Worm (Caenorhabditis elegans) whole organism, L3 larva: ENCODE results near the gene rnf-121.

Experiments used
- R02D3.7 ChIP-seq: fragments of 150-350 bp; optimal IDR thresholded peaks from 2 replicates; lab custom pipeline; 2014; ENCODE audit warnings: missing biosample characterization, missing genetic modification characterization
- ZK546.5 ChIP-seq: sonication (generic microtip); optimal IDR thresholded peaks from 2 replicates; lab custom pipeline; 2017; ENCODE audit warnings: missing biosample characterization, missing genetic modification characterization
- aly-2 ChIP-seq: fragments of 150-350 bp; optimal IDR thresholded peaks from 2 replicates; lab custom pipeline; 2014; ENCODE audit warnings: missing biosample characterization, missing genetic modification characterization
- ama-1 ChIP-seq: fragments of 150-350 bp; optimal IDR thresholded peaks from 2 replicates; lab custom pipeline; 2018
- ceh-16 ChIP-seq: sonication (generic microtip); optimal IDR thresholded peaks from 2 replicates; lab custom pipeline; 2017; ENCODE audit warnings: missing biosample characterization, missing genetic modification characterization
- ceh-28 ChIP-seq: fragments of 150-350 bp; optimal IDR thresholded peaks from 2 replicates; lab custom pipeline; 2014; ENCODE audit warnings: missing biosample characterization, missing genetic modification reagents, missing genetic modification characterization
- ceh-82 ChIP-seq: fragments of 150-350 bp; optimal IDR thresholded peaks from 2 replicates; lab custom pipeline; 2014; ENCODE audit warnings: missing biosample characterization, missing genetic modification characterization
- ceh-9 ChIP-seq: sonication (generic microtip); optimal IDR thresholded peaks from 2 replicates; lab custom pipeline; 2018; ENCODE audit warnings: missing biosample characterization, missing genetic modification characterization
- daf-12 ChIP-seq: fragments of 150-350 bp; optimal IDR thresholded peaks from 2 replicates; lab custom pipeline; 2014; ENCODE audit warnings: missing biosample characterization, missing genetic modification reagents, missing genetic modification characterization
- egl-27 ChIP-seq: sonication (generic microtip); optimal IDR thresholded peaks from 4 replicates; lab custom pipeline; 2017; ENCODE audit warnings: missing biosample characterization, missing genetic modification reagents, missing genetic modification characterization
- egl-5 ChIP-seq: fragments of 150-350 bp; optimal IDR thresholded peaks from 2 replicates; lab custom pipeline; 2017; ENCODE audit warnings: missing biosample characterization, missing genetic modification reagents, missing genetic modification characterization, inconsistent platforms
- elt-1 ChIP-seq: fragments of 150-350 bp; optimal IDR thresholded peaks from 2 replicates; lab custom pipeline; 2014; ENCODE audit warnings: missing biosample characterization, missing genetic modification characterization
- elt-2 ChIP-seq: sonication (generic microtip); optimal IDR thresholded peaks from 2 replicates; lab custom pipeline; 2016; ENCODE audit warnings: missing genetic modification reagents, mild to moderate bottlenecking, missing genetic modification characterization, missing compliant biosample characterization
- eor-1 ChIP-seq, 2 experiments: fragments of 150-350 bp; optimal IDR thresholded peaks; 2 replicates each; lab custom pipeline; 2014 to 2018; ENCODE audit warnings: missing biosample characterization in 2 of 2, missing genetic modification characterization in 2 of 2
- fkh-10 ChIP-seq: sonication (generic microtip); optimal IDR thresholded peaks from 2 replicates; lab custom pipeline; 2017; ENCODE audit warnings: missing biosample characterization, missing genetic modification reagents, missing genetic modification characterization
- fos-1 ChIP-seq: fragments of 150-350 bp; optimal IDR thresholded peaks from 2 replicates; lab custom pipeline; 2014; ENCODE audit warnings: missing biosample characterization, missing genetic modification characterization
- hmg-11 ChIP-seq: sonication (generic microtip); optimal IDR thresholded peaks from 2 replicates; lab custom pipeline; 2016; ENCODE audit warnings: missing genetic modification characterization, missing compliant biosample characterization
- jun-1 ChIP-seq: fragments of 150-350 bp; optimal IDR thresholded peaks from 2 replicates; lab custom pipeline; 2014; ENCODE audit warnings: missing biosample characterization, missing genetic modification reagents, missing genetic modification characterization
- lin-15B ChIP-seq: fragments of 150-350 bp; optimal IDR thresholded peaks from 2 replicates; lab custom pipeline; 2014; ENCODE audit warnings: missing biosample characterization, missing genetic modification characterization
- lin-39 ChIP-seq: fragments of 150-350 bp; optimal IDR thresholded peaks from 2 replicates; lab custom pipeline; 2018; ENCODE audit warnings: missing biosample characterization, missing genetic modification reagents, missing genetic modification characterization
- lsy-12 ChIP-seq: sonication (generic microtip); optimal IDR thresholded peaks from 2 replicates; lab custom pipeline; 2016; ENCODE audit warnings: mild to moderate bottlenecking, missing genetic modification characterization, missing compliant biosample characterization
- mdl-1 ChIP-seq: fragments of 150-350 bp; optimal IDR thresholded peaks from 2 replicates; lab custom pipeline; 2014; ENCODE audit warnings: missing biosample characterization, missing genetic modification characterization
- mml-1 ChIP-seq: fragments of 150-350 bp; sonication (generic microtip); optimal IDR thresholded peaks from 3 replicates; lab custom pipeline; 2014; ENCODE audit warnings: missing biosample characterization, missing genetic modification characterization
- nfya-1 ChIP-seq: sonication (generic microtip); optimal IDR thresholded peaks from 2 replicates; lab custom pipeline; 2017; ENCODE audit warnings: missing genetic modification characterization, mild to moderate bottlenecking, missing compliant biosample characterization, antibody characterized with exemption, moderate library complexity; ENCODE audit not compliant: insufficient read depth
- nhr-11 ChIP-seq: fragments of 150-350 bp; optimal IDR thresholded peaks from 2 replicates; lab custom pipeline; 2014; ENCODE audit warnings: missing biosample characterization, missing genetic modification characterization
- nhr-12 ChIP-seq: fragments of 150-350 bp; optimal IDR thresholded peaks from 2 replicates; lab custom pipeline; 2014; ENCODE audit warnings: missing biosample characterization, missing genetic modification characterization
- nhr-23 ChIP-seq: fragments of 150-350 bp; optimal IDR thresholded peaks from 2 replicates; lab custom pipeline; 2014; ENCODE audit warnings: missing biosample characterization, missing genetic modification reagents, missing genetic modification characterization
- nhr-237 ChIP-seq: fragments of 150-350 bp; optimal IDR thresholded peaks from 2 replicates; lab custom pipeline; 2014; ENCODE audit warnings: missing biosample characterization, missing genetic modification characterization
- nhr-25 ChIP-seq: sonication (generic microtip); optimal IDR thresholded peaks from 2 replicates; lab custom pipeline; 2017; ENCODE audit warnings: missing biosample characterization, missing genetic modification characterization
- nhr-28 ChIP-seq: fragments of 150-350 bp; optimal IDR thresholded peaks from 2 replicates; lab custom pipeline; 2014; ENCODE audit warnings: missing biosample characterization, missing genetic modification characterization
- nhr-43 ChIP-seq: sonication (generic microtip); optimal IDR thresholded peaks from 2 replicates; lab custom pipeline; 2016; ENCODE audit warnings: mild to moderate bottlenecking, missing genetic modification characterization, missing compliant biosample characterization; ENCODE audit not compliant: poor library complexity, severe bottlenecking
- nhr-67 ChIP-seq: fragments of 150-350 bp; optimal IDR thresholded peaks from 2 replicates; lab custom pipeline; 2014; ENCODE audit warnings: missing biosample characterization, missing genetic modification characterization
- nhr-76 ChIP-seq: fragments of 150-350 bp; sonication (generic microtip); optimal IDR thresholded peaks from 5 replicates; lab custom pipeline; 2014; ENCODE audit warnings: missing biosample characterization, missing genetic modification characterization
- nhr-77 ChIP-seq: fragments of 150-350 bp; optimal IDR thresholded peaks from 2 replicates; lab custom pipeline; 2014; ENCODE audit warnings: missing biosample characterization, missing genetic modification characterization
- pha-4 ChIP-seq: fragments of 150-350 bp; optimal IDR thresholded peaks from 2 replicates; lab custom pipeline; 2014; ENCODE audit warnings: missing biosample characterization, missing genetic modification reagents, missing genetic modification characterization
- pqm-1 ChIP-seq: fragments of 150-350 bp; optimal IDR thresholded peaks from 2 replicates; lab custom pipeline; 2017; ENCODE audit warnings: missing biosample characterization, missing genetic modification characterization, inconsistent platforms
- sea-2 ChIP-seq: fragments of 150-350 bp; sonication (generic microtip); optimal IDR thresholded peaks from 4 replicates; lab custom pipeline; 2014; ENCODE audit warnings: missing biosample characterization, missing genetic modification reagents, missing genetic modification characterization
- skn-1 ChIP-seq: fragments of 150-350 bp; optimal IDR thresholded peaks from 2 replicates; lab custom pipeline; 2014; ENCODE audit warnings: missing biosample characterization, missing genetic modification characterization
- snpc-4 ChIP-seq: fragments of 150-350 bp; optimal IDR thresholded peaks from 2 replicates; lab custom pipeline; 2014; ENCODE audit warnings: missing biosample characterization, missing genetic modification characterization
- tbx-2 ChIP-seq: sonication (generic microtip); optimal IDR thresholded peaks from 2 replicates; lab custom pipeline; 2016; ENCODE audit warnings: mild to moderate bottlenecking, missing genetic modification characterization, missing compliant biosample characterization
- unc-39 ChIP-seq: sonication (generic microtip); optimal IDR thresholded peaks from 4 replicates; lab custom pipeline; 2017; ENCODE audit warnings: missing biosample characterization, missing genetic modification characterization
- unc-62 ChIP-seq: fragments of 150-350 bp; sonication (generic microtip); optimal IDR thresholded peaks from 4 replicates; lab custom pipeline; 2014; ENCODE audit warnings: missing biosample characterization, missing genetic modification reagents, missing genetic modification characterization
- zag-1 ChIP-seq: fragments of 150-350 bp; optimal IDR thresholded peaks from 2 replicates; lab custom pipeline; 2014; ENCODE audit warnings: missing biosample characterization, missing genetic modification characterization
- ztf-11 ChIP-seq: fragments of 150-350 bp; optimal IDR thresholded peaks from 2 replicates; lab custom pipeline; 2014; ENCODE audit warnings: missing biosample characterization, missing genetic modification characterization
- ztf-4 ChIP-seq: fragments of 150-350 bp; optimal IDR thresholded peaks from 2 replicates; lab custom pipeline; 2014; ENCODE audit warnings: missing biosample characterization, missing genetic modification characterization

The rnf-121 gene

DNA sequence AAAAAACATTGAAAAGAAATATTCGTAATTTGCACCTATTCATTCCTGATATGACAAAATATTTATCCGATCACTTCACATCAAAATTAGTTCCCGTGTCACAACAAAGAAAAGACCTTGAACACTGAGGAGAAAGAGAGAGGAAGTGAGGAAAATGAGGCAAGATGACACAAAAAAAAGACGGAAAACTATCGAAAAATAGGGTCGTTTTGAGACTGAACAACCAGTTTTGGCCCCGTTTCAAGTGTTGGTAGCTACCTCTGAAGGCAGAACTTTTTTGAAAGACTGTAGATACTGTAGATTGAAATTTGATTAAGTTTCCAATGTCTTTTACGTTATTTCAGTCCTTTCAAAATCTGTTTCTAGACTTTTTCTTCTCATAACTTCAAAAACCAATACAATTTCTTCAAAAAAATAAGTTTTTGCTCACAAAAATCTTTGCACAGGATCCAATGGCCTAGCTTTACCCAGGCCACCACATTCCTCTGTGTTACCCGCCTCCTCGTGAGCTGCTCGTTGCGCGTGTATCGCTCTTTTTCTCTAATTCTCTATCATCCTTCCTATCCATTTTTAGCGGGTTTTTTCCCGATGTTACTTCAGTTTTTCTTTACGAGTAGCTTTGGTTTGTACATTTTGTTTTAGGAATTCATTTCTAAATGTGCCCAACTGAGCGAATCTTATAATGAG lies 25.7 kb upstream of the rnf-121 start:
- TF ChIP-seq fos-1 (tag; lab: Kevin White, UChicago) (no peak), sea-2 (GFP tag; lab: Kevin White, UChicago) (no peak), mdl-1 (tag; lab: Kevin White, UChicago) (peak; percentile 85), hmg-11 (tag; lab: Kevin White, UChicago) (no peak), jun-1 (tag; lab: Kevin White, UChicago) (no peak), ceh-82 (tag; lab: Kevin White, UChicago) (no peak), ama-1 (lab: Kevin White, UChicago) (no peak), ceh-9 (tag; lab: Kevin White, UChicago) (no peak), pqm-1 (no peak), R02D3.7 (tag; lab: Kevin White, UChicago) (peak; percentile 22), ZK546.5 (tag; lab: Kevin White, UChicago) (no peak), mml-1 (tag; lab: Kevin White, UChicago) (no peak), pha-4 (tag; lab: Kevin White, UChicago) (peak; percentile 73), egl-5 (tag; lab: Kevin White, UChicago) (peak; percentile 20), nhr-25 (tag; lab: Kevin White, UChicago) (peak; percentile 58), nhr-77 (no peak), lin-15B (tag; lab: Kevin White, UChicago) (peak; percentile 75), ztf-11 (tag; lab: Kevin White, UChicago) (no peak), eor-1 (tag; optimal IDR thresholded peaks at IDR 0.05; lab: Kevin White, UChicago) (no peak), nhr-12 (tag; lab: Kevin White, UChicago) (no peak), ceh-16 (tag; lab: Kevin White, UChicago) (no peak), aly-2 (tag; lab: Kevin White, UChicago) (no peak), fkh-10 (GFP tag; lab: Kevin White, UChicago) (peak; percentile 6), skn-1 (peak; percentile 21), unc-62 (no peak), nhr-67 (no peak), nfya-1 (tag; lab: Kevin White, UChicago) (peak; percentile 84), lin-39 (peak; percentile 60), nhr-237 (tag; lab: Kevin White, UChicago) (no peak), daf-12 (no peak), snpc-4 (tag; lab: Kevin White, UChicago) (peak; percentile 46), unc-39 (tag; lab: Kevin White, UChicago) (no peak), zag-1 (tag; lab: Kevin White, UChicago) (no peak), nhr-76 (no peak)
- TF ChIP-seq, all 47 proteins: peak for 11

DNA sequence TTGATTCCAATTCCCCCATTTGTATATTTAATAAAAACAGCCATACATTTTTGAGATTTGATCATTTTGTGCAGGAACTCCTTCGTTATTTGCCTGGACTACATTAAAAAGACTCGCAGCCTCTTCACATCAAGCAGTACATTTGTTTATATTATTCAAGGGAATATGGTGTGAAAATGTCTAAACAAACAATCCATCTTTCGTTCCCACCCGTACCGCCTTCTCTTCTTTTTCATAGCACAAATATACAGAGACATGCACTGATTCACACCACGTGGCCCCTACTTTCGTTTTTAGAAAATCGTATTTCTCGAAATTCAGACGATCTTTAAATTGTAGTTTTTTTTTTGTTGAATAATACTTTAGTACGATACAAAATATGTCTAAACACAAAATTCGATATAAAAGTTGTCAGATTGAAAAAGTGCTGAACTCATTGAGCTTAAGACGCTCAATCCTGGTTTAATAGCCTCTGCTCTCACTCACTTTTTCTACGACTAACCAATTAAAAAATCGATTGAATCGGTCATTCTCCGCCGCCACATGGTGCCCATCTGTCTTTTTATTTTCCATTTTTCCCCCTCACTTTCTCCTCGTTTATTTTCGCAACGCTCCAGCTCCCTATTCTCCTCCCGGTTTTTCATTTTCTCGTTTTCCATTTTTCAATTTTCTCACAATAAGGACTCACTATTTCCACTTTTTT lies 24.7 kb upstream of the rnf-121 start:
- no peak for TF ChIP-seq nhr-28 (tag; lab: Kevin White, UChicago)
- TF ChIP-seq ceh-28 (tag; lab: Kevin White, UChicago): peak; percentile 56
- TF ChIP-seq lsy-12 (tag; lab: Kevin White, UChicago): peak; percentile 74
- peak; percentile 33 for TF ChIP-seq aly-2 (tag; lab: Kevin White, UChicago)
- TF ChIP-seq ceh-16 (tag; lab: Kevin White, UChicago): no peak
- TF ChIP-seq hmg-11 (tag; lab: Kevin White, UChicago): peak; percentile 47
- no peak for TF ChIP-seq ZK546.5 (tag; lab: Kevin White, UChicago)
- TF ChIP-seq egl-5 (tag; lab: Kevin White, UChicago): no peak
- TF ChIP-seq nhr-67: no peak
- no peak for TF ChIP-seq mdl-1 (tag; lab: Kevin White, UChicago)
- TF ChIP-seq jun-1 (tag; lab: Kevin White, UChicago): peak; percentile 34
- no peak for TF ChIP-seq fos-1 (tag; lab: Kevin White, UChicago)
- TF ChIP-seq skn-1: no peak
- TF ChIP-seq fkh-10 (GFP tag; lab: Kevin White, UChicago): no peak
- peak; percentile 60 for TF ChIP-seq nhr-23
- TF ChIP-seq nhr-11: no peak
- no peak for TF ChIP-seq nhr-12 (tag; lab: Kevin White, UChicago)
- peak; percentile 31 for TF ChIP-seq R02D3.7 (tag; lab: Kevin White, UChicago)
- no peak for TF ChIP-seq snpc-4 (tag; lab: Kevin White, UChicago)
- TF ChIP-seq mml-1 (tag; lab: Kevin White, UChicago): no peak
- TF ChIP-seq tbx-2 (tag; lab: Kevin White, UChicago): peak; percentile 87
- no peak for TF ChIP-seq egl-27 (tag; lab: Kevin White, UChicago)
- peak; percentile 84 for TF ChIP-seq nhr-43 (tag; lab: Kevin White, UChicago)
- TF ChIP-seq unc-62: no peak
- peak; percentile 60 for TF ChIP-seq ztf-4 (tag; lab: Kevin White, UChicago)
- no peak for TF ChIP-seq unc-39 (tag; lab: Kevin White, UChicago)
- no peak for TF ChIP-seq nhr-237 (tag; lab: Kevin White, UChicago)
- peak; percentile 38 for TF ChIP-seq nhr-25 (tag; lab: Kevin White, UChicago)
- TF ChIP-seq nhr-77: peak; percentile 46
- no peak for TF ChIP-seq lin-15B (tag; lab: Kevin White, UChicago)
- TF ChIP-seq elt-1 (tag; lab: Kevin White, UChicago): no peak
- TF ChIP-seq nfya-1 (tag; lab: Kevin White, UChicago): peak; percentile 56
- no peak for TF ChIP-seq ztf-11 (tag; lab: Kevin White, UChicago)
- peak; percentile 36 for TF ChIP-seq pha-4 (tag; lab: Kevin White, UChicago)
- peak; percentile 58 for TF ChIP-seq elt-2 (tag; lab: Kevin White, UChicago)
- TF ChIP-seq ceh-82 (tag; lab: Kevin White, UChicago): peak; percentile 46
- TF ChIP-seq daf-12: peak; percentile 49
- no peak for TF ChIP-seq lin-39
- TF ChIP-seq nhr-76: no peak
- TF ChIP-seq pqm-1: peak; percentile 30
- no peak for TF ChIP-seq eor-1 (tag; optimal IDR thresholded peaks at IDR 0.05; lab: Kevin White, UChicago)
